Worm (Caenorhabditis elegans) whole organism, L1 larva: Measurements from ENCODE around the gene brap-2.

Source experiments
- C04F5.9 ChIP-seq: sonication (generic microtip); optimal IDR thresholded peaks from 2 replicates; lab custom pipeline; 2016; ENCODE audit warnings: missing genetic modification characterization, missing compliant biosample characterization
- C34B4.2 ChIP-seq: sonication (generic microtip); optimal IDR thresholded peaks from 2 replicates; lab custom pipeline; 2017; ENCODE audit warnings: mild to moderate bottlenecking, missing genetic modification characterization, missing compliant biosample characterization
- aha-1 ChIP-seq: fragments of 150-350 bp; optimal IDR thresholded peaks from 2 replicates; lab custom pipeline; 2014; ENCODE audit warnings: missing biosample characterization, missing genetic modification characterization
- alr-1 ChIP-seq: fragments of 200-800 bp; sonication (Bioruptor generic); optimal IDR thresholded peaks from 2 replicates; lab custom pipeline; 2018; ENCODE audit warnings: borderline replicate concordance, mild to moderate bottlenecking, missing genetic modification characterization, missing compliant biosample characterization
- aly-2 ChIP-seq: fragments of 150-350 bp; optimal IDR thresholded peaks from 2 replicates; lab custom pipeline; 2014; ENCODE audit warnings: missing biosample characterization, missing genetic modification characterization
- ceh-8 ChIP-seq: fragments of 200-800 bp; sonication (Bioruptor generic); optimal IDR thresholded peaks from 2 replicates; lab custom pipeline; 2018; ENCODE audit warnings: mild to moderate bottlenecking, missing genetic modification characterization, moderate library complexity, missing compliant biosample characterization
- ceh-88 ChIP-seq: fragments of 200-800 bp; sonication (Bioruptor generic); IDR thresholded peaks from 2 replicates; pipeline ENCODE4 v1.3.6; 2022; ENCODE audit warnings: missing genetic modification characterization, missing compliant biosample characterization
- ceh-90 ChIP-seq: sonication (generic microtip); optimal IDR thresholded peaks from 2 replicates; lab custom pipeline; 2016; ENCODE audit warnings: missing genetic modification characterization, missing compliant biosample characterization
- ces-1 ChIP-seq: fragments of 150-350 bp; optimal IDR thresholded peaks from 2 replicates; lab custom pipeline; 2014; ENCODE audit warnings: missing biosample characterization, missing genetic modification reagents, missing genetic modification characterization
- dpl-1 ChIP-seq, 3 experiments: fragments of 150-350 bp in 2 of 3; sonication (generic microtip) in 1 of 3; optimal IDR thresholded peaks; 2 replicates each; lab custom pipeline; 2014 to 2017; ENCODE audit warnings: missing biosample characterization in 3 of 3, missing genetic modification characterization in 3 of 3, missing genetic modification reagents in 3 of 3
- egl-13 ChIP-seq: sonication (generic microtip); optimal IDR thresholded peaks from 2 replicates; lab custom pipeline; 2016; ENCODE audit warnings: missing genotype, missing genetic modification reagents, missing genetic modification characterization, missing compliant biosample characterization
- elt-2 ChIP-seq: sonication (generic microtip); optimal IDR thresholded peaks from 2 replicates; lab custom pipeline; 2016; ENCODE audit warnings: missing genetic modification characterization, mild to moderate bottlenecking, inconsistent platforms, missing compliant biosample characterization, missing genetic modification reagents
- elt-3 ChIP-seq, 6 experiments: fragments of 150-350 bp in 1 of 6; sonication (generic microtip); optimal IDR thresholded peaks; 2 replicates each; lab custom pipeline; 2017 to 2018; ENCODE audit warnings: missing biosample characterization in 6 of 6, missing genetic modification characterization in 6 of 6, inconsistent platforms in 1 of 6
- fkh-10 ChIP-seq: sonication (generic microtip); optimal IDR thresholded peaks from 2 replicates; lab custom pipeline; 2017; ENCODE audit warnings: missing biosample characterization, missing genetic modification reagents, missing genetic modification characterization
- fkh-4 ChIP-seq: sonication (generic microtip); optimal IDR thresholded peaks from 2 replicates; lab custom pipeline; 2016; ENCODE audit warnings: missing compliant biosample characterization, missing genetic modification characterization, borderline replicate concordance
- grh-1 ChIP-seq: fragments of 200-800 bp; sonication (Bioruptor generic); IDR thresholded peaks from 2 replicates; pipeline ENCODE4 v1.3.6; 2022; ENCODE audit warnings: missing genetic modification reagents, missing genetic modification characterization, missing compliant biosample characterization
- hlh-17 ChIP-seq: fragments of 200-800 bp; sonication (Bioruptor generic); optimal IDR thresholded peaks from 2 replicates; lab custom pipeline; 2018; ENCODE audit warnings: missing genetic modification characterization, mild to moderate bottlenecking, missing compliant biosample characterization, moderate library complexity, borderline replicate concordance
- irx-1 ChIP-seq: sonication (generic microtip); optimal IDR thresholded peaks from 2 replicates; lab custom pipeline; 2016; ENCODE audit warnings: missing genetic modification characterization, missing compliant biosample characterization
- isw-1 ChIP-seq: fragments of 200-800 bp; sonication (Bioruptor generic); IDR thresholded peaks from 2 replicates; pipeline ENCODE4 v1.3.6; 2022; ENCODE audit warnings: missing genetic modification characterization, missing compliant biosample characterization
- jun-1 ChIP-seq: fragments of 150-350 bp; optimal IDR thresholded peaks from 2 replicates; lab custom pipeline; 2014; ENCODE audit warnings: missing biosample characterization, missing genetic modification reagents, missing genetic modification characterization
- lin-13 ChIP-seq: fragments of 150-350 bp; optimal IDR thresholded peaks from 2 replicates; lab custom pipeline; 2014; ENCODE audit warnings: missing biosample characterization, missing genetic modification reagents, missing genetic modification characterization
- lin-14 ChIP-seq: fragments of 200-800 bp; sonication (Bioruptor generic); optimal IDR thresholded peaks from 2 replicates; lab custom pipeline; 2018; ENCODE audit warnings: mild to moderate bottlenecking, missing genetic modification characterization, moderate library complexity, missing compliant biosample characterization
- lin-15B ChIP-seq: fragments of 150-350 bp; sonication (generic microtip); optimal IDR thresholded peaks from 3 replicates; lab custom pipeline; 2014; ENCODE audit warnings: missing biosample characterization, missing genetic modification characterization
- lin-35 ChIP-seq, 2 experiments: fragments of 150-350 bp; optimal IDR thresholded peaks; 2 replicates each; lab custom pipeline; 2014; ENCODE audit warnings: missing biosample characterization in 2 of 2, missing genetic modification characterization in 2 of 2, missing genetic modification reagents in 2 of 2
- lir-3 ChIP-seq: sonication (generic microtip); optimal IDR thresholded peaks from 2 replicates; lab custom pipeline; 2016; ENCODE audit warnings: mild to moderate bottlenecking, missing genetic modification characterization, moderate library complexity, missing compliant biosample characterization; ENCODE audit not compliant: poor library complexity
- lsy-2 ChIP-seq, 2 experiments: fragments of 150-350 bp; optimal IDR thresholded peaks; 2 replicates each; lab custom pipeline; 2014; ENCODE audit warnings: missing biosample characterization in 2 of 2, missing genetic modification characterization in 2 of 2
- mab-9 ChIP-seq: fragments of 200-800 bp; sonication (Bioruptor generic); IDR thresholded peaks from 2 replicates; pipeline ENCODE4 v1.3.6; 2022; ENCODE audit warnings: missing genetic modification reagents, missing genetic modification characterization, missing compliant biosample characterization
- mdl-1 ChIP-seq, 2 experiments: fragments of 150-350 bp; optimal IDR thresholded peaks; 2 replicates each; lab custom pipeline; 2014 to 2017; ENCODE audit warnings: missing biosample characterization in 2 of 2, missing genetic modification characterization in 2 of 2, inconsistent platforms in 1 of 2
- mef-2 ChIP-seq: fragments of 150-350 bp; optimal IDR thresholded peaks from 2 replicates; lab custom pipeline; 2014; ENCODE audit warnings: missing biosample characterization, missing genetic modification characterization
- mep-1 ChIP-seq: fragments of 150-350 bp; optimal IDR thresholded peaks from 2 replicates; lab custom pipeline; 2014; ENCODE audit warnings: missing biosample characterization, missing genetic modification characterization
- nhr-12 ChIP-seq: sonication (generic microtip); optimal IDR thresholded peaks from 2 replicates; lab custom pipeline; 2017; ENCODE audit warnings: missing biosample characterization, missing genetic modification characterization
- nhr-20 ChIP-seq: sonication (generic microtip); optimal IDR thresholded peaks from 2 replicates; lab custom pipeline; 2016; ENCODE audit warnings: mild to moderate bottlenecking, missing genetic modification characterization, missing compliant biosample characterization
- nhr-237 ChIP-seq: fragments of 150-350 bp; optimal IDR thresholded peaks from 2 replicates; lab custom pipeline; 2014; ENCODE audit warnings: missing biosample characterization, missing genetic modification characterization
- nhr-47 ChIP-seq: sonication (generic microtip); optimal IDR thresholded peaks from 2 replicates; lab custom pipeline; 2016; ENCODE audit warnings: mild to moderate bottlenecking, missing genetic modification characterization, moderate library complexity, missing compliant biosample characterization
- nhr-71 ChIP-seq: sonication (generic microtip); optimal IDR thresholded peaks from 2 replicates; lab custom pipeline; 2016; ENCODE audit warnings: mild to moderate bottlenecking, missing genetic modification characterization, moderate library complexity, missing compliant biosample characterization
- nhr-76 ChIP-seq: sonication (generic microtip); optimal IDR thresholded peaks from 2 replicates; lab custom pipeline; 2017; ENCODE audit warnings: missing biosample characterization, missing genetic modification characterization
- nhr-77 ChIP-seq: fragments of 150-350 bp; optimal IDR thresholded peaks from 2 replicates; lab custom pipeline; 2014; ENCODE audit warnings: missing biosample characterization, missing genetic modification characterization
- nhr-85 ChIP-seq: sonication (generic microtip); peaks from one replicate; lab custom pipeline; 2016; ENCODE audit warnings: missing genetic modification characterization, inconsistent platforms, missing compliant biosample characterization
- nhr-90 ChIP-seq: sonication (generic microtip); optimal IDR thresholded peaks from 2 replicates; lab custom pipeline; 2016; ENCODE audit warnings: mild to moderate bottlenecking, missing genetic modification characterization, missing compliant biosample characterization; ENCODE audit not compliant: poor library complexity
- pax-3 ChIP-seq: fragments of 200-800 bp; sonication (Bioruptor generic); optimal IDR thresholded peaks from 2 replicates; lab custom pipeline; 2018; ENCODE audit warnings: mild to moderate bottlenecking, missing genetic modification characterization, moderate library complexity, missing compliant biosample characterization
- snpc-4 ChIP-seq: fragments of 150-350 bp; optimal IDR thresholded peaks from 2 replicates; lab custom pipeline; 2014; ENCODE audit warnings: missing biosample characterization, missing genetic modification characterization
- snu-23 ChIP-seq: sonication (generic microtip); optimal IDR thresholded peaks from 2 replicates; lab custom pipeline; 2016; ENCODE audit warnings: missing genetic modification characterization, missing compliant biosample characterization
- sox-4 ChIP-seq: sonication (generic microtip); optimal IDR thresholded peaks from 2 replicates; lab custom pipeline; 2016; ENCODE audit warnings: missing genetic modification characterization, missing compliant biosample characterization
- sptf-1 ChIP-seq: fragments of 150-350 bp; optimal IDR thresholded peaks from 2 replicates; lab custom pipeline; 2014; ENCODE audit warnings: missing biosample characterization, missing genetic modification characterization
- sup-37 ChIP-seq: fragments of 200-800 bp; sonication (Bioruptor generic); optimal IDR thresholded peaks from 2 replicates; lab custom pipeline; 2018; ENCODE audit warnings: mild to moderate bottlenecking, missing genetic modification characterization, missing compliant biosample characterization
- tbx-2 ChIP-seq: sonication (generic microtip); optimal IDR thresholded peaks from 2 replicates; lab custom pipeline; 2016; ENCODE audit warnings: missing genetic modification characterization, missing compliant biosample characterization
- unc-130 ChIP-seq: fragments of 150-350 bp; optimal IDR thresholded peaks from 2 replicates; lab custom pipeline; 2017; ENCODE audit warnings: missing biosample characterization, missing genetic modification characterization, inconsistent platforms
- unc-62 ChIP-seq: fragments of 150-350 bp; optimal IDR thresholded peaks from 2 replicates; lab custom pipeline; 2014; ENCODE audit warnings: missing biosample characterization, missing genetic modification reagents, missing genetic modification characterization
- unc-98 ChIP-seq: fragments of 200-800 bp; sonication (Bioruptor generic); IDR thresholded peaks from 2 replicates; pipeline ENCODE4 v1.3.6; 2022; ENCODE audit warnings: missing genetic modification characterization, missing compliant biosample characterization
- vab-15 ChIP-seq: sonication (generic microtip); optimal IDR thresholded peaks from 2 replicates; lab custom pipeline; 2017; ENCODE audit warnings: missing genotype, mild to moderate bottlenecking, missing genetic modification characterization, missing compliant biosample characterization
- xbp-1 ChIP-seq: sonication (generic microtip); optimal IDR thresholded peaks from 2 replicates; lab custom pipeline; 2016; ENCODE audit warnings: missing genetic modification characterization, missing compliant biosample characterization
- zip-4 ChIP-seq: fragments of 200-800 bp; sonication (Bioruptor generic); optimal IDR thresholded peaks from 2 replicates; lab custom pipeline; 2018; ENCODE audit warnings: mild to moderate bottlenecking, missing genetic modification characterization, moderate library complexity, missing compliant biosample characterization
- ztf-11 ChIP-seq, 2 experiments: sonication (generic microtip); optimal IDR thresholded peaks; 2 replicates each; lab custom pipeline; 2016 to 2017; ENCODE audit warnings: missing genetic modification characterization in 2 of 2, missing biosample characterization in 1 of 2, missing compliant biosample characterization in 1 of 2
- ztf-4 ChIP-seq: fragments of 150-350 bp; optimal IDR thresholded peaks from 2 replicates; lab custom pipeline; 2014; ENCODE audit warnings: missing biosample characterization, missing genetic modification characterization

The brap-2 gene

ce11 chrII:5379614-5380077 lies 13.3 kb downstream of the brap-2 start, which contains the start of gene pkc-3 (continued):
- no peak for TF ChIP-seq unc-98 (GFP tag; lab: Robert Waterston, UW)
- TF ChIP-seq sup-37 (GFP tag; lab: Kevin White, UChicago) = no peak
- TF ChIP-seq mep-1 = peak; percentile 70
- TF ChIP-seq lsy-2 (tag; optimal IDR thresholded peaks at IDR 0.05; lab: Kevin White, UChicago) = peak; percentile 56 to 58
- TF ChIP-seq mef-2 (tag; lab: Kevin White, UChicago) = no peak
- peak; percentile 29 for TF ChIP-seq irx-1 (tag; lab: Kevin White, UChicago)
- peak; percentile 12 for TF ChIP-seq lir-3 (tag; lab: Kevin White, UChicago)
- TF ChIP-seq nhr-85 (tag; lab: Kevin White, UChicago) = peak; percentile 81
- no peak for TF ChIP-seq alr-1
- TF ChIP-seq grh-1 (GFP tag; lab: Robert Waterston, UW) = peak; percentile 44
- no peak for TF ChIP-seq aha-1 (tag; lab: Kevin White, UChicago)
- TF ChIP-seq unc-130 = no peak
- peak; percentile 78 for TF ChIP-seq ztf-4 (tag; lab: Kevin White, UChicago)
- no peak for TF ChIP-seq nhr-237 (tag; lab: Kevin White, UChicago)
- no peak for TF ChIP-seq pax-3 (tag; lab: Kevin White, UChicago)
- TF ChIP-seq unc-62 (GFP tag; lab: Kevin White, UChicago) = no peak
- no peak for TF ChIP-seq ces-1 (GFP tag; lab: Kevin White, UChicago)
- no peak for TF ChIP-seq hlh-17 (GFP tag; lab: Kevin White, UChicago)
- TF ChIP-seq sox-4 = no peak
- peak in 2 of 3 experiments; percentile 47 to 50 for TF ChIP-seq dpl-1 (GFP tag; optimal IDR thresholded peaks at IDR 0.05; lab: Kevin White, UChicago)
- no peak for TF ChIP-seq C04F5.9
- no peak for TF ChIP-seq ceh-8
- peak; percentile 11 for TF ChIP-seq aly-2
- no peak for TF ChIP-seq nhr-12 (tag; lab: Kevin White, UChicago)
- TF ChIP-seq nhr-47 (tag; lab: Kevin White, UChicago) = peak; percentile 37
- TF ChIP-seq fkh-10 (GFP tag; lab: Kevin White, UChicago) = no peak
- TF ChIP-seq sptf-1 = no peak
- no peak for TF ChIP-seq C34B4.2 (tag; lab: Kevin White, UChicago)
- TF ChIP-seq jun-1 (tag; lab: Kevin White, UChicago) = peak; percentile 20
- TF ChIP-seq elt-3 (tag; optimal IDR thresholded peaks at IDR 0.05; lab: Kevin White, UChicago) = peak in 3 of 6 experiments; percentile 6 to 74 (median 66)
- TF ChIP-seq ceh-90 (tag; lab: Kevin White, UChicago) = no peak
- TF ChIP-seq lin-13 (GFP tag; lab: Kevin White, UChicago) = peak; percentile 40
- no peak for TF ChIP-seq vab-15 (tag; lab: Kevin White, UChicago)
- TF ChIP-seq isw-1 (GFP tag; lab: Robert Waterston, UW) = no peak
- peak; percentile 80 for TF ChIP-seq snu-23
- no peak for TF ChIP-seq snpc-4
- TF ChIP-seq tbx-2 (tag; lab: Kevin White, UChicago) = peak; percentile 32
- TF ChIP-seq fkh-4 = no peak
- no peak for TF ChIP-seq ztf-11 (tag; optimal IDR thresholded peaks at IDR 0.05; lab: Kevin White, UChicago)

- TF ChIP-seq ceh-88 (GFP tag; lab: Robert Waterston, UW) = no peak
- no peak for TF ChIP-seq mdl-1 (tag; optimal IDR thresholded peaks at IDR 0.05; lab: Kevin White, UChicago)
- peak; percentile 22 for TF ChIP-seq nhr-47 (tag; lab: Kevin White, UChicago)
- TF ChIP-seq nhr-71 (tag; lab: Kevin White, UChicago) = peak; percentile 64
- peak; percentile 13 for TF ChIP-seq xbp-1 (tag; lab: Kevin White, UChicago)
- peak; percentile 60 for TF ChIP-seq nhr-20
- TF ChIP-seq elt-2 (tag; lab: Kevin White, UChicago) = no peak
- no peak for TF ChIP-seq egl-13 (tag; lab: Kevin White, UChicago)
- peak; percentile 13 to 47 for TF ChIP-seq lin-35 (GFP tag; optimal IDR thresholded peaks at IDR 0.05; lab: Kevin White, UChicago)
- peak in 1 of 3 experiments; percentile 16 for TF ChIP-seq dpl-1 (GFP tag; optimal IDR thresholded peaks at IDR 0.05; lab: Kevin White, UChicago)
- peak; percentile 17 for TF ChIP-seq lin-14
- no peak for TF ChIP-seq mab-9 (GFP tag; lab: Robert Waterston, UW)
- TF ChIP-seq nhr-90 (tag; lab: Kevin White, UChicago) = peak; percentile 25
- TF ChIP-seq nhr-77 (tag; lab: Kevin White, UChicago) = no peak
- TF ChIP-seq lin-15B (tag; lab: Kevin White, UChicago) = no peak
- peak; percentile 80 for TF ChIP-seq nhr-85 (tag; lab: Kevin White, UChicago)
- TF ChIP-seq zip-4 = no peak
- no peak for TF ChIP-seq alr-1
- TF ChIP-seq nhr-76 (tag; lab: Kevin White, UChicago) = no peak
Observed at ce11 chrII:5378239-5378521, 14.8 kb downstream of the brap-2 start.
